Worm (Caenorhabditis elegans): ENCODE data around the gene K01D12.20.

ce11 chrV:12352445-12352844, 48.2 kb downstream of the K01D12.20 start, which contains the start of gene sqt-3:
- TF ChIP-seq mdl-1 (tag; optimal IDR thresholded peaks at IDR 0.05) (no peak), jun-1 (tag; optimal IDR thresholded peaks at IDR 0.05) (no peak), ceh-62 (tag; optimal IDR thresholded peaks at IDR 0.05) (no peak), mdt-29 (GFP tag; IDR thresholded peaks at IDR 0.05) (no peak), nhr-11 (tag; optimal IDR thresholded peaks at IDR 0.05) (no peak), mes-2 (tag; optimal IDR thresholded peaks at IDR 0.05; ENCODE audit: poor library complexity, severe bottlenecking) (no peak), unc-62 (GFP tag; optimal IDR thresholded peaks at IDR 0.05 in 1 of 2) (no peak), unc-62 (tag; optimal IDR thresholded peaks at IDR 0.05) (no peak), arid-1 (GFP tag; conservative IDR thresholded peaks at IDR 0.05) (no peak), aha-1 (tag) (no peak), hif-1 (tag; optimal IDR thresholded peaks at IDR 0.05) (no peak)
